Worm (Caenorhabditis elegans) whole organism, L3 larva: ENCODE results near the gene try-5.
A peak's percentile ranks its signal among the peaks of the same experiment; 100 is the strongest.

Experiments
- R02D3.7 ChIP-seq: fragments of 150-350 bp; optimal IDR thresholded peaks from 2 replicates; lab custom pipeline; 2014; ENCODE audit warnings: missing biosample characterization, missing genetic modification characterization
- ZK546.5 ChIP-seq: sonication (generic microtip); optimal IDR thresholded peaks from 2 replicates; lab custom pipeline; 2017; ENCODE audit warnings: missing biosample characterization, missing genetic modification characterization
- aly-2 ChIP-seq: fragments of 150-350 bp; optimal IDR thresholded peaks from 2 replicates; lab custom pipeline; 2014; ENCODE audit warnings: missing biosample characterization, missing genetic modification characterization
- ama-1 ChIP-seq: fragments of 150-350 bp; optimal IDR thresholded peaks from 2 replicates; lab custom pipeline; 2018
- ceh-16 ChIP-seq: sonication (generic microtip); optimal IDR thresholded peaks from 2 replicates; lab custom pipeline; 2017; ENCODE audit warnings: missing biosample characterization, missing genetic modification characterization
- ceh-28 ChIP-seq: fragments of 150-350 bp; optimal IDR thresholded peaks from 2 replicates; lab custom pipeline; 2014; ENCODE audit warnings: missing biosample characterization, missing genetic modification reagents, missing genetic modification characterization
- ceh-82 ChIP-seq: fragments of 150-350 bp; optimal IDR thresholded peaks from 2 replicates; lab custom pipeline; 2014; ENCODE audit warnings: missing biosample characterization, missing genetic modification characterization
- ceh-9 ChIP-seq: sonication (generic microtip); optimal IDR thresholded peaks from 2 replicates; lab custom pipeline; 2018; ENCODE audit warnings: missing biosample characterization, missing genetic modification characterization
- daf-12 ChIP-seq: fragments of 150-350 bp; optimal IDR thresholded peaks from 2 replicates; lab custom pipeline; 2014; ENCODE audit warnings: missing biosample characterization, missing genetic modification reagents, missing genetic modification characterization
- egl-27 ChIP-seq: sonication (generic microtip); optimal IDR thresholded peaks from 4 replicates; lab custom pipeline; 2017; ENCODE audit warnings: missing biosample characterization, missing genetic modification reagents, missing genetic modification characterization
- egl-5 ChIP-seq: fragments of 150-350 bp; optimal IDR thresholded peaks from 2 replicates; lab custom pipeline; 2017; ENCODE audit warnings: missing biosample characterization, missing genetic modification reagents, missing genetic modification characterization, inconsistent platforms
- elt-1 ChIP-seq: fragments of 150-350 bp; optimal IDR thresholded peaks from 2 replicates; lab custom pipeline; 2014; ENCODE audit warnings: missing biosample characterization, missing genetic modification characterization
- elt-2 ChIP-seq: sonication (generic microtip); optimal IDR thresholded peaks from 2 replicates; lab custom pipeline; 2016; ENCODE audit warnings: missing genetic modification reagents, mild to moderate bottlenecking, missing genetic modification characterization, missing compliant biosample characterization
- elt-3 ChIP-seq, 3 experiments: fragments of 150-350 bp in 1 of 3; sonication (generic microtip) in 2 of 3; optimal IDR thresholded peaks; 2 replicates in 2 of 3; 4 replicates in 1 of 3; lab custom pipeline; 2014 to 2017; ENCODE audit warnings: missing biosample characterization in 3 of 3, missing genetic modification characterization in 3 of 3
- eor-1 ChIP-seq, 2 experiments: fragments of 150-350 bp; optimal IDR thresholded peaks; 2 replicates each; lab custom pipeline; 2014 to 2018; ENCODE audit warnings: missing biosample characterization in 2 of 2, missing genetic modification characterization in 2 of 2
- fkh-10 ChIP-seq: sonication (generic microtip); optimal IDR thresholded peaks from 2 replicates; lab custom pipeline; 2017; ENCODE audit warnings: missing biosample characterization, missing genetic modification reagents, missing genetic modification characterization
- fkh-2 ChIP-seq: fragments of 150-350 bp; optimal IDR thresholded peaks from 2 replicates; lab custom pipeline; 2014; ENCODE audit warnings: missing biosample characterization, missing genetic modification reagents, missing genetic modification characterization
- fos-1 ChIP-seq: fragments of 150-350 bp; optimal IDR thresholded peaks from 2 replicates; lab custom pipeline; 2014; ENCODE audit warnings: missing biosample characterization, missing genetic modification characterization
- hmg-11 ChIP-seq: sonication (generic microtip); optimal IDR thresholded peaks from 2 replicates; lab custom pipeline; 2016; ENCODE audit warnings: missing genetic modification characterization, missing compliant biosample characterization
- jun-1 ChIP-seq: fragments of 150-350 bp; optimal IDR thresholded peaks from 2 replicates; lab custom pipeline; 2014; ENCODE audit warnings: missing biosample characterization, missing genetic modification reagents, missing genetic modification characterization
- lin-15B ChIP-seq: fragments of 150-350 bp; optimal IDR thresholded peaks from 2 replicates; lab custom pipeline; 2014; ENCODE audit warnings: missing biosample characterization, missing genetic modification characterization
- lin-39 ChIP-seq: fragments of 150-350 bp; optimal IDR thresholded peaks from 2 replicates; lab custom pipeline; 2018; ENCODE audit warnings: missing biosample characterization, missing genetic modification reagents, missing genetic modification characterization
- lsy-12 ChIP-seq: sonication (generic microtip); optimal IDR thresholded peaks from 2 replicates; lab custom pipeline; 2016; ENCODE audit warnings: mild to moderate bottlenecking, missing genetic modification characterization, missing compliant biosample characterization
- mdl-1 ChIP-seq: fragments of 150-350 bp; optimal IDR thresholded peaks from 2 replicates; lab custom pipeline; 2014; ENCODE audit warnings: missing biosample characterization, missing genetic modification characterization
- mml-1 ChIP-seq: fragments of 150-350 bp; sonication (generic microtip); optimal IDR thresholded peaks from 3 replicates; lab custom pipeline; 2014; ENCODE audit warnings: missing biosample characterization, missing genetic modification characterization
- nfya-1 ChIP-seq: sonication (generic microtip); optimal IDR thresholded peaks from 2 replicates; lab custom pipeline; 2017; ENCODE audit warnings: missing genetic modification characterization, mild to moderate bottlenecking, missing compliant biosample characterization, antibody characterized with exemption, moderate library complexity; ENCODE audit not compliant: insufficient read depth
- nhr-11 ChIP-seq: fragments of 150-350 bp; optimal IDR thresholded peaks from 2 replicates; lab custom pipeline; 2014; ENCODE audit warnings: missing biosample characterization, missing genetic modification characterization
- nhr-12 ChIP-seq: fragments of 150-350 bp; optimal IDR thresholded peaks from 2 replicates; lab custom pipeline; 2014; ENCODE audit warnings: missing biosample characterization, missing genetic modification characterization
- nhr-23 ChIP-seq: fragments of 150-350 bp; optimal IDR thresholded peaks from 2 replicates; lab custom pipeline; 2014; ENCODE audit warnings: missing biosample characterization, missing genetic modification reagents, missing genetic modification characterization
- nhr-237 ChIP-seq: fragments of 150-350 bp; optimal IDR thresholded peaks from 2 replicates; lab custom pipeline; 2014; ENCODE audit warnings: missing biosample characterization, missing genetic modification characterization
- nhr-25 ChIP-seq: sonication (generic microtip); optimal IDR thresholded peaks from 2 replicates; lab custom pipeline; 2017; ENCODE audit warnings: missing biosample characterization, missing genetic modification characterization
- nhr-28 ChIP-seq: fragments of 150-350 bp; optimal IDR thresholded peaks from 2 replicates; lab custom pipeline; 2014; ENCODE audit warnings: missing biosample characterization, missing genetic modification characterization
- nhr-43 ChIP-seq: sonication (generic microtip); optimal IDR thresholded peaks from 2 replicates; lab custom pipeline; 2016; ENCODE audit warnings: mild to moderate bottlenecking, missing genetic modification characterization, missing compliant biosample characterization; ENCODE audit not compliant: poor library complexity, severe bottlenecking
- nhr-67 ChIP-seq: fragments of 150-350 bp; optimal IDR thresholded peaks from 2 replicates; lab custom pipeline; 2014; ENCODE audit warnings: missing biosample characterization, missing genetic modification characterization
- nhr-76 ChIP-seq: fragments of 150-350 bp; sonication (generic microtip); optimal IDR thresholded peaks from 5 replicates; lab custom pipeline; 2014; ENCODE audit warnings: missing biosample characterization, missing genetic modification characterization
- nhr-77 ChIP-seq: fragments of 150-350 bp; optimal IDR thresholded peaks from 2 replicates; lab custom pipeline; 2014; ENCODE audit warnings: missing biosample characterization, missing genetic modification characterization
- pha-4 ChIP-seq: fragments of 150-350 bp; optimal IDR thresholded peaks from 2 replicates; lab custom pipeline; 2014; ENCODE audit warnings: missing biosample characterization, missing genetic modification reagents, missing genetic modification characterization
- pqm-1 ChIP-seq: fragments of 150-350 bp; optimal IDR thresholded peaks from 2 replicates; lab custom pipeline; 2017; ENCODE audit warnings: missing biosample characterization, missing genetic modification characterization, inconsistent platforms
- sea-2 ChIP-seq: fragments of 150-350 bp; sonication (generic microtip); optimal IDR thresholded peaks from 4 replicates; lab custom pipeline; 2014; ENCODE audit warnings: missing biosample characterization, missing genetic modification reagents, missing genetic modification characterization
- skn-1 ChIP-seq: fragments of 150-350 bp; optimal IDR thresholded peaks from 2 replicates; lab custom pipeline; 2014; ENCODE audit warnings: missing biosample characterization, missing genetic modification characterization
- snpc-4 ChIP-seq: fragments of 150-350 bp; optimal IDR thresholded peaks from 2 replicates; lab custom pipeline; 2014; ENCODE audit warnings: missing biosample characterization, missing genetic modification characterization
- tbx-2 ChIP-seq: sonication (generic microtip); optimal IDR thresholded peaks from 2 replicates; lab custom pipeline; 2016; ENCODE audit warnings: mild to moderate bottlenecking, missing genetic modification characterization, missing compliant biosample characterization
- unc-39 ChIP-seq: sonication (generic microtip); optimal IDR thresholded peaks from 4 replicates; lab custom pipeline; 2017; ENCODE audit warnings: missing biosample characterization, missing genetic modification characterization
- unc-62 ChIP-seq: fragments of 150-350 bp; sonication (generic microtip); optimal IDR thresholded peaks from 4 replicates; lab custom pipeline; 2014; ENCODE audit warnings: missing biosample characterization, missing genetic modification reagents, missing genetic modification characterization
- zag-1 ChIP-seq: fragments of 150-350 bp; optimal IDR thresholded peaks from 2 replicates; lab custom pipeline; 2014; ENCODE audit warnings: missing biosample characterization, missing genetic modification characterization
- ztf-11 ChIP-seq: fragments of 150-350 bp; optimal IDR thresholded peaks from 2 replicates; lab custom pipeline; 2014; ENCODE audit warnings: missing biosample characterization, missing genetic modification characterization
- ztf-4 ChIP-seq: fragments of 150-350 bp; optimal IDR thresholded peaks from 2 replicates; lab custom pipeline; 2014; ENCODE audit warnings: missing biosample characterization, missing genetic modification characterization

The try-5 gene

ce11 chrV:9316970-9317369 is 29.9 kb upstream of the try-5 start:
- TF ChIP-seq mml-1 (no peak), snpc-4 (tag; lab: Kevin White, UChicago) (no peak), fkh-2 (tag; lab: Kevin White, UChicago) (no peak), jun-1 (tag; lab: Kevin White, UChicago) (no peak), fkh-10 (peak; percentile 59), aly-2 (tag; lab: Kevin White, UChicago) (no peak), egl-27 (no peak)

- TF ChIP-seq nhr-67 (no peak), lsy-12 (tag; lab: Kevin White, UChicago) (peak; percentile 37), ama-1 (lab: Kevin White, UChicago) (no peak), ceh-9 (tag; lab: Kevin White, UChicago) (no peak), ceh-16 (no peak), elt-2 (peak; percentile 49), R02D3.7 (tag; lab: Kevin White, UChicago) (peak; percentile 2), zag-1 (tag; lab: Kevin White, UChicago) (no peak), fkh-2 (tag; lab: Kevin White, UChicago) (no peak), mdl-1 (tag; lab: Kevin White, UChicago) (no peak), nhr-237 (no peak), unc-62 (GFP tag; lab: Kevin White, UChicago) (no peak), nhr-25 (tag; lab: Kevin White, UChicago) (no peak), nfya-1 (tag; lab: Kevin White, UChicago) (peak; percentile 49), unc-39 (tag; lab: Kevin White, UChicago) (no peak), fos-1 (tag; lab: Kevin White, UChicago) (no peak), nhr-11 (tag; lab: Kevin White, UChicago) (no peak), ztf-4 (tag; lab: Kevin White, UChicago) (no peak), elt-1 (tag; lab: Kevin White, UChicago) (peak; percentile 22), ceh-28 (no peak), skn-1 (tag; lab: Kevin White, UChicago) (no peak), eor-1 (tag; optimal IDR thresholded peaks at IDR 0.05; lab: Kevin White, UChicago) (no peak), nhr-43 (tag; lab: Kevin White, UChicago) (no peak), lin-15B (no peak), pha-4 (tag; lab: Kevin White, UChicago) (no peak), mml-1 (no peak), nhr-77 (tag; lab: Kevin White, UChicago) (peak; percentile 19), ZK546.5 (tag; lab: Kevin White, UChicago) (no peak), aly-2 (tag; lab: Kevin White, UChicago) (no peak), nhr-28 (tag; lab: Kevin White, UChicago) (no peak), pqm-1 (tag; lab: Kevin White, UChicago) (no peak), fkh-10 (no peak), daf-12 (no peak), nhr-12 (tag; lab: Kevin White, UChicago) (no peak), tbx-2 (tag; lab: Kevin White, UChicago) (peak; percentile 51), ceh-82 (tag; lab: Kevin White, UChicago) (no peak), egl-5 (tag; lab: Kevin White, UChicago) (no peak), hmg-11 (tag; lab: Kevin White, UChicago) (peak; percentile 81), snpc-4 (tag; lab: Kevin White, UChicago) (no peak), ztf-11 (tag; lab: Kevin White, UChicago) (no peak), egl-27 (peak; percentile 29), jun-1 (tag; lab: Kevin White, UChicago) (no peak), sea-2 (GFP tag; lab: Kevin White, UChicago) (no peak), nhr-23 (tag; lab: Kevin White, UChicago) (no peak), nhr-76 (tag; lab: Kevin White, UChicago) (peak; percentile 2), lin-39 (tag; lab: Kevin White, UChicago) (peak; percentile 65), elt-3 (tag; optimal IDR thresholded peaks at IDR 0.05; lab: Kevin White, UChicago) (no peak)
- TF ChIP-seq, all 47 proteins: peak for 11
Observed at ce11 chrV:9318046-9318445, 28.8 kb upstream of the try-5 start, which contains the start of gene kvs-3. Gene kvs-3 (plus strand): TSS chrV:9318311.
